Worm (Caenorhabditis elegans) whole organism, late embryonic: Measurements from ENCODE around the gene cdk-11.1.

Source experiments
- C08G9.2 ChIP-seq: sonication (generic microtip); optimal IDR thresholded peaks from 2 replicates; lab custom pipeline; 2016; ENCODE audit warnings: mild to moderate bottlenecking, missing genetic modification characterization, moderate library complexity, missing compliant biosample characterization
- C38D4.7 ChIP-seq: fragments of 200-800 bp; sonication (Bioruptor generic); optimal IDR thresholded peaks from 2 replicates; lab custom pipeline; 2018; ENCODE audit warnings: mild to moderate bottlenecking, missing genetic modification characterization, moderate library complexity, missing compliant biosample characterization
- K02D7.2 ChIP-seq: sonication (generic microtip); optimal IDR thresholded peaks from 2 replicates; lab custom pipeline; 2017; ENCODE audit warnings: mild to moderate bottlenecking, missing genetic modification characterization, missing compliant biosample characterization
- K09A11.1 ChIP-seq: sonication (generic microtip); optimal IDR thresholded peaks from 2 replicates; lab custom pipeline; 2017; ENCODE audit warnings: antibody characterized with exemption, mild to moderate bottlenecking, missing genetic modification characterization, missing compliant biosample characterization; ENCODE audit not compliant: insufficient read depth
- T23F11.4 ChIP-seq: fragments of 200-800 bp; sonication (Bioruptor generic); optimal IDR thresholded peaks from 2 replicates; lab custom pipeline; 2018; ENCODE audit warnings: mild to moderate bottlenecking, missing genetic modification characterization, missing compliant biosample characterization
- Y22D7AL.16 ChIP-seq: sonication (generic microtip); optimal IDR thresholded peaks from 2 replicates; lab custom pipeline; 2016; ENCODE audit warnings: missing genetic modification characterization, missing compliant biosample characterization
- ahr-1 ChIP-seq: sonication (generic microtip); optimal IDR thresholded peaks from 2 replicates; lab custom pipeline; 2016; ENCODE audit warnings: missing genetic modification characterization, missing compliant biosample characterization
- ama-1 ChIP-seq: fragments of 150-350 bp; optimal IDR thresholded peaks from 2 replicates; lab custom pipeline; 2014
- ceh-14 ChIP-seq: sonication (generic microtip); optimal IDR thresholded peaks from 2 replicates; lab custom pipeline; 2016; ENCODE audit warnings: missing genotype, missing genetic modification characterization, missing compliant biosample characterization
- ceh-18 ChIP-seq: sonication (generic microtip); optimal IDR thresholded peaks from 2 replicates; lab custom pipeline; 2016; ENCODE audit warnings: missing genetic modification characterization, missing compliant biosample characterization
- ceh-2 ChIP-seq: sonication (generic microtip); optimal IDR thresholded peaks from 2 replicates; lab custom pipeline; 2016; ENCODE audit warnings: missing genotype, missing genetic modification characterization, missing compliant biosample characterization
- ceh-24 ChIP-seq: sonication (generic microtip); optimal IDR thresholded peaks from 2 replicates; lab custom pipeline; 2016; ENCODE audit warnings: mild to moderate bottlenecking, missing genetic modification characterization, missing compliant biosample characterization
- ceh-30 ChIP-seq: fragments of 150-350 bp; optimal IDR thresholded peaks from 2 replicates; lab custom pipeline; 2014; ENCODE audit warnings: missing biosample characterization, missing genetic modification characterization
- ceh-31 ChIP-seq: sonication (generic microtip); optimal IDR thresholded peaks from 2 replicates; lab custom pipeline; 2016; ENCODE audit warnings: missing genetic modification characterization, missing compliant biosample characterization
- ceh-48 ChIP-seq: sonication (generic microtip); optimal IDR thresholded peaks from 2 replicates; lab custom pipeline; 2016; ENCODE audit warnings: missing genetic modification characterization, inconsistent platforms, missing compliant biosample characterization
- ceh-6 ChIP-seq: fragments of 200-800 bp; sonication (Bioruptor generic); optimal IDR thresholded peaks from 2 replicates; lab custom pipeline; 2018; ENCODE audit warnings: mild to moderate bottlenecking, missing genetic modification characterization, missing compliant biosample characterization
- ceh-9 ChIP-seq: sonication (generic microtip); optimal IDR thresholded peaks from 2 replicates; lab custom pipeline; 2016; ENCODE audit warnings: mild to moderate bottlenecking, missing genetic modification characterization, inconsistent platforms, missing compliant biosample characterization
- che-1 ChIP-seq: sonication (generic microtip); optimal IDR thresholded peaks from 2 replicates; lab custom pipeline; 2016; ENCODE audit warnings: mild to moderate bottlenecking, missing genetic modification characterization, missing compliant biosample characterization
- dve-1 ChIP-seq: sonication (generic microtip); optimal IDR thresholded peaks from 2 replicates; lab custom pipeline; 2017; ENCODE audit warnings: antibody characterized with exemption, mild to moderate bottlenecking, missing genetic modification characterization, missing compliant biosample characterization
- elt-2 ChIP-seq: sonication (generic microtip); optimal IDR thresholded peaks from 2 replicates; lab custom pipeline; 2016; ENCODE audit warnings: missing genetic modification reagents, missing genetic modification characterization, missing compliant biosample characterization
- elt-4 ChIP-seq: sonication (generic microtip); optimal IDR thresholded peaks from 2 replicates; lab custom pipeline; 2016; ENCODE audit warnings: missing genetic modification characterization, missing compliant biosample characterization
- ets-4 ChIP-seq: sonication (generic microtip); optimal IDR thresholded peaks from 2 replicates; lab custom pipeline; 2016; ENCODE audit warnings: missing genetic modification characterization, missing compliant biosample characterization
- fax-1 ChIP-seq: sonication (generic microtip); optimal IDR thresholded peaks from 2 replicates; lab custom pipeline; 2016; ENCODE audit warnings: missing genotype, missing genetic modification characterization, missing compliant biosample characterization
- fkh-10 ChIP-seq: fragments of 150-350 bp; optimal IDR thresholded peaks from 2 replicates; lab custom pipeline; 2014; ENCODE audit warnings: missing biosample characterization, missing genetic modification reagents, missing genetic modification characterization
- fkh-6 ChIP-seq: sonication (generic microtip); optimal IDR thresholded peaks from 2 replicates; lab custom pipeline; 2016; ENCODE audit warnings: missing genetic modification characterization, missing compliant biosample characterization
- hlh-13 ChIP-seq: fragments of 200-800 bp; sonication (Bioruptor generic); optimal IDR thresholded peaks from 2 replicates; lab custom pipeline; 2018; ENCODE audit warnings: mild to moderate bottlenecking, missing genetic modification characterization, missing compliant biosample characterization
- hlh-30 ChIP-seq: sonication (generic microtip); optimal IDR thresholded peaks from 2 replicates; lab custom pipeline; 2017; ENCODE audit warnings: antibody characterized with exemption, missing genetic modification characterization, missing compliant biosample characterization; ENCODE audit not compliant: insufficient read depth
- hlh-8 ChIP-seq: sonication (generic microtip); optimal IDR thresholded peaks from 2 replicates; lab custom pipeline; 2016; ENCODE audit warnings: missing genotype, missing genetic modification characterization, missing compliant biosample characterization
- lim-6 ChIP-seq: sonication (generic microtip); optimal IDR thresholded peaks from 2 replicates; lab custom pipeline; 2016; ENCODE audit warnings: missing genetic modification characterization, missing compliant biosample characterization
- madf-2 ChIP-seq: sonication (generic microtip); optimal IDR thresholded peaks from 2 replicates; lab custom pipeline; 2017; ENCODE audit warnings: missing genetic modification characterization, missing compliant biosample characterization
- mec-3 ChIP-seq: sonication (generic microtip); optimal IDR thresholded peaks from 2 replicates; lab custom pipeline; 2016; ENCODE audit warnings: borderline replicate concordance, missing genetic modification characterization, missing compliant biosample characterization
- nfya-1 ChIP-seq: sonication (generic microtip); optimal IDR thresholded peaks from 2 replicates; lab custom pipeline; 2017; ENCODE audit warnings: missing genetic modification characterization, mild to moderate bottlenecking, missing compliant biosample characterization, antibody characterized with exemption, moderate library complexity
- nhr-11 ChIP-seq: fragments of 150-350 bp; optimal IDR thresholded peaks from 2 replicates; lab custom pipeline; 2014; ENCODE audit warnings: missing biosample characterization, missing genetic modification characterization
- npax-4 ChIP-seq: sonication (generic microtip); optimal IDR thresholded peaks from 2 replicates; lab custom pipeline; 2016; ENCODE audit warnings: missing genetic modification characterization, missing compliant biosample characterization
- odd-2 ChIP-seq: sonication (generic microtip); optimal IDR thresholded peaks from 2 replicates; lab custom pipeline; 2017; ENCODE audit warnings: antibody characterized with exemption, mild to moderate bottlenecking, missing genetic modification characterization, missing compliant biosample characterization
- pag-3 ChIP-seq: sonication (generic microtip); optimal IDR thresholded peaks from 2 replicates; lab custom pipeline; 2016; ENCODE audit warnings: missing compliant biosample characterization, missing genetic modification characterization, borderline replicate concordance
- pat-9 ChIP-seq: fragments of 200-800 bp; sonication (Bioruptor generic); optimal IDR thresholded peaks from 2 replicates; lab custom pipeline; 2018; ENCODE audit warnings: mild to moderate bottlenecking, missing genetic modification characterization, moderate library complexity, missing compliant biosample characterization
- pax-1 ChIP-seq: fragments of 150-350 bp; optimal IDR thresholded peaks from 2 replicates; lab custom pipeline; 2014; ENCODE audit warnings: missing biosample characterization, missing genetic modification characterization
- pha-2 ChIP-seq: sonication (generic microtip); optimal IDR thresholded peaks from 2 replicates; lab custom pipeline; 2017; ENCODE audit warnings: mild to moderate bottlenecking, missing genetic modification characterization, missing compliant biosample characterization
- pha-4 ChIP-seq: fragments of 150-350 bp; optimal IDR thresholded peaks from 2 replicates; lab custom pipeline; 2018; ENCODE audit warnings: missing biosample characterization, missing genetic modification reagents, missing genetic modification characterization
- pros-1 ChIP-seq: fragments of 150-350 bp; optimal IDR thresholded peaks from 2 replicates; lab custom pipeline; 2014; ENCODE audit warnings: missing biosample characterization, missing genetic modification reagents, missing genetic modification characterization
- rnt-1 ChIP-seq: sonication (generic microtip); optimal IDR thresholded peaks from 2 replicates; lab custom pipeline; 2016; ENCODE audit warnings: missing genetic modification characterization, missing compliant biosample characterization
- sox-2 ChIP-seq: fragments of 200-800 bp; sonication (Bioruptor generic); IDR thresholded peaks from 2 replicates; pipeline ENCODE4 v1.3.6; 2022; ENCODE audit warnings: missing genetic modification reagents, missing genetic modification characterization, missing compliant biosample characterization
- sox-4 ChIP-seq: sonication (generic microtip); optimal IDR thresholded peaks from 2 replicates; lab custom pipeline; 2017; ENCODE audit warnings: mild to moderate bottlenecking, missing genetic modification characterization, inconsistent platforms, missing compliant biosample characterization
- syd-9 ChIP-seq: sonication (generic microtip); optimal IDR thresholded peaks from 2 replicates; lab custom pipeline; 2016; ENCODE audit warnings: mild to moderate bottlenecking, missing genetic modification characterization, moderate library complexity, missing compliant biosample characterization
- tbx-2 ChIP-seq: sonication (generic microtip); optimal IDR thresholded peaks from 2 replicates; lab custom pipeline; 2016; ENCODE audit warnings: missing genetic modification characterization, missing compliant biosample characterization
- ttx-3 ChIP-seq: sonication (generic microtip); optimal IDR thresholded peaks from 2 replicates; lab custom pipeline; 2016; ENCODE audit warnings: missing genetic modification reagents, missing genetic modification characterization, missing compliant biosample characterization
- unc-55 ChIP-seq: sonication (generic microtip); optimal IDR thresholded peaks from 2 replicates; lab custom pipeline; 2017; ENCODE audit warnings: missing biosample characterization, missing genetic modification reagents, missing genetic modification characterization
- ztf-16 ChIP-seq: sonication (generic microtip); optimal IDR thresholded peaks from 2 replicates; lab custom pipeline; 2017; ENCODE audit warnings: missing genetic modification characterization, missing compliant biosample characterization

The cdk-11.1 gene

DNA sequence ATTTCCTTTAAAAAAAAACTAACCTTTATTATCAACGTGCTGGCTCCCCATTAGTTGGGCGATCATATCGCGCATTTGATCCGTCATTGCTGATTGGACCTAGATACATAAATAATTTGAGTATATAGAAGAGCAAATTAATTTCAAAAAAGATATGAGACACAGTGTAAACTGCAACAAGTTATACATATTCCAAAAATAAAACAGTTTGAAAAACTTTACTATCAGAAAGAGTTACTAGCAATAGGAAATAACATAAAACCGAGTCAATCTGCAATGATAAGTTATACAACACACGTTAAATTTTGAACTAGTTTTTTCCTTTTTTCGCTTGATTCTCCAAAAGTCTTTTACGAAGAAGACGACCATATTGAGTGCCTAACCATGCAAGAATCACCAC lies 8.3 kb downstream of the cdk-11.1 start, which contains the start of gene luc-7L:
TSS of gene luc-7L (minus strand) at position 101 of the 400 bp plus-strand sequence.
- TF ChIP-seq hlh-30 (no peak), sox-4 (no peak), syd-9 (tag; lab: Kevin White, UChicago) (no peak), T23F11.4 (GFP tag; lab: Kevin White, UChicago) (no peak), mec-3 (tag; lab: Kevin White, UChicago) (no peak), sox-2 (GFP tag; lab: Robert Waterston, UW) (no peak), nhr-11 (no peak), fkh-6 (tag; lab: Kevin White, UChicago) (no peak), Y22D7AL.16 (tag; lab: Kevin White, UChicago) (no peak), ceh-9 (tag; lab: Kevin White, UChicago) (no peak), ahr-1 (tag; lab: Kevin White, UChicago) (no peak), ceh-14 (tag; lab: Kevin White, UChicago) (no peak), ceh-24 (tag; lab: Kevin White, UChicago) (no peak)
- TF ChIP-seq, all 69 proteins: peak for 0

DNA sequence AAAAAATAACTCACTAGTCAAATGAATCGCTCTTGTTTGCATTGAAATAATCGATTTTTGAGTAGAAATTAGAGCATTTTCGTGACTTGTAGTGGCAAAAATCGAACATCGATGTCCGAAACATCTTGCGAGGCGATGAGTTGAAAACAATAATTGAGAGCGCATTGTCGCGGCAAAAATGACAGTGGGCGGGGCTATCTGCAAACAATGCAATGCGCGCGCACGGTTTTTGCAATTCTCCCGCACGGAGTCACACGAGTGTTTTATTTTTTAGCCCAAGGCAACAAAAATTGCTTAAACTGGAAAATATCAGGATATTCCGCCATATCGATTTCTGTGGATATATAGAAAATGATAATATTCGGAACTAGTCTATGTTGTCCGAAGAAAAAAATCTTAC lies 9.5 kb downstream of the cdk-11.1 start, which contains the start of gene B0495.9:
TSS of gene B0495.9 (minus strand) at position 171 of the 400 bp plus-strand sequence.
- TF ChIP-seq hlh-8 (tag; lab: Kevin White, UChicago) (peak; percentile 91), ahr-1 (tag; lab: Kevin White, UChicago) (peak; percentile 87), Y22D7AL.16 (tag; lab: Kevin White, UChicago) (peak; percentile 83), che-1 (tag; lab: Kevin White, UChicago) (peak; percentile 85), ztf-16 (peak; percentile 93), ceh-31 (tag; lab: Kevin White, UChicago) (peak; percentile 91), ceh-9 (tag; lab: Kevin White, UChicago) (peak; percentile 23), lim-6 (tag; lab: Kevin White, UChicago) (peak; percentile 61), odd-2 (peak; percentile 85), tbx-2 (peak; percentile 95), pax-1 (tag; lab: Kevin White, UChicago) (peak; percentile 35), madf-2 (peak; percentile 83), ceh-2 (tag; lab: Kevin White, UChicago) (peak; percentile 87), ets-4 (tag; lab: Kevin White, UChicago) (peak; percentile 18), elt-2 (tag; lab: Kevin White, UChicago) (peak; percentile 96), nfya-1 (tag; lab: Kevin White, UChicago) (peak; percentile 86), K02D7.2 (tag; lab: Kevin White, UChicago) (peak; percentile 81), pat-9 (tag; lab: Kevin White, UChicago) (peak; percentile 90), hlh-30 (peak; percentile 42), C08G9.2 (tag; lab: Kevin White, UChicago) (peak; percentile 87), fkh-10 (GFP tag; lab: Kevin White, UChicago) (peak; percentile 16), fkh-6 (tag; lab: Kevin White, UChicago) (peak; percentile 89), ceh-18 (peak; percentile 55), ttx-3 (tag; lab: Kevin White, UChicago) (peak; percentile 90), dve-1 (peak; percentile 13), ceh-30 (tag; lab: Kevin White, UChicago) (no peak), pros-1 (tag; lab: Kevin White, UChicago) (no peak), mec-3 (tag; lab: Kevin White, UChicago) (peak; percentile 75), elt-4 (tag; lab: Kevin White, UChicago) (peak; percentile 61), unc-55 (GFP tag; lab: Kevin White, UChicago) (no peak), hlh-13 (peak; percentile 73), sox-2 (GFP tag; lab: Robert Waterston, UW) (peak; percentile 80), C38D4.7 (GFP tag; lab: Kevin White, UChicago) (peak; percentile 88), ceh-6 (GFP tag; lab: Kevin White, UChicago) (peak; percentile 86), rnt-1 (peak; percentile 86), sox-4 (peak; percentile 90), pha-2 (tag; lab: Kevin White, UChicago) (peak; percentile 82), ceh-24 (tag; lab: Kevin White, UChicago) (peak; percentile 68), pha-4 (tag; lab: Kevin White, UChicago) (no peak), nhr-11 (peak; percentile 14), ama-1 (lab: Kevin White, UChicago) (no peak), K09A11.1 (tag; lab: Kevin White, UChicago) (peak; percentile 84), npax-4 (tag; lab: Kevin White, UChicago) (peak; percentile 84), pag-3 (tag; lab: Kevin White, UChicago) (no peak), fax-1 (tag; lab: Kevin White, UChicago) (peak; percentile 89), ceh-48 (tag; lab: Kevin White, UChicago) (peak; percentile 62)
